Fruit fly (Drosophila melanogaster): Measurements from ENCODE around the gene pum.
A peak's percentile ranks its signal among the peaks of the same experiment; 100 is the strongest.

The pum gene

dm6 chr3R:9055119-9056105 is 182.1 kb downstream of the pum start (continued):
- peak; percentile 33 for TF ChIP-seq CG12236 (GFP tag; optimal IDR thresholded peaks at IDR 0.05)
- TF ChIP-seq amos (GFP tag; IDR thresholded peaks at IDR 0.05; ENCODE audit: partially characterized antibody), result no peak
- TF ChIP-seq CG13624 (GFP tag; optimal IDR thresholded peaks at IDR 0.05), result peak; percentile 93
- TF ChIP-seq sr (GFP tag; IDR thresholded peaks at IDR 0.05), result no peak
- TF ChIP-seq slbo (GFP tag; IDR thresholded peaks at IDR 0.05), result no peak
- TF ChIP-seq fd102C (GFP tag; optimal IDR thresholded peaks at IDR 0.05), result no peak
- TF ChIP-seq jing (GFP tag; optimal IDR thresholded peaks at IDR 0.05), result peak; percentile 78
- TF ChIP-seq CG7372 (GFP tag; IDR thresholded peaks at IDR 0.05), result no peak
- TF ChIP-seq gt (GFP tag; IDR thresholded peaks at IDR 0.05), result no peak
- no peak for TF ChIP-seq CG34422 (GFP tag; IDR thresholded peaks at IDR 0.05)
- peak; percentile 98 for TF ChIP-seq CG7839 (tag; optimal IDR thresholded peaks at IDR 0.05)
- TF ChIP-seq CTCF (GFP tag; optimal IDR thresholded peaks at IDR 0.05), result peak; percentile 63
- peak; percentile 91 for TF ChIP-seq Spps (tag; optimal IDR thresholded peaks at IDR 0.05)
- peak; percentile 74 for TF ChIP-seq mam (GFP tag; optimal IDR thresholded peaks at IDR 0.05)
- TF ChIP-seq p53 (GFP tag; optimal IDR thresholded peaks at IDR 0.05), result peak; percentile 38
- TF ChIP-seq CG4328 (GFP tag; optimal IDR thresholded peaks at IDR 0.05), result peak; percentile 86
- TF ChIP-seq ttk (GFP tag; IDR thresholded peaks at IDR 0.05), result no peak
- TF ChIP-seq Poxn (GFP tag; IDR thresholded peaks at IDR 0.05), result no peak
- TF ChIP-seq Hr3 (GFP tag; optimal IDR thresholded peaks at IDR 0.05), result peak; percentile 88
- peak; percentile 70 for TF ChIP-seq Vsx1 (GFP tag; optimal IDR thresholded peaks at IDR 0.05)
- peak; percentile 96 for TF ChIP-seq lbe (GFP tag; optimal IDR thresholded peaks at IDR 0.05)
- no peak for TF ChIP-seq Atf6 (GFP tag; IDR thresholded peaks at IDR 0.05)
- TF ChIP-seq CG34376 (GFP tag; optimal IDR thresholded peaks at IDR 0.05), result peak; percentile 85
- peak; percentile 10 for TF ChIP-seq Atf3 (GFP tag; optimal IDR thresholded peaks at IDR 0.05)
- no peak for TF ChIP-seq sob (GFP tag; IDR thresholded peaks at IDR 0.05)
- peak; percentile 87 for TF ChIP-seq Dad (GFP tag; optimal IDR thresholded peaks at IDR 0.05)
- peak; percentile 77 to 92 for TF ChIP-seq Pdp1 (GFP tag; optimal IDR thresholded peaks at IDR 0.05)
- TF ChIP-seq CG34224 (GFP tag; IDR thresholded peaks at IDR 0.05; ENCODE audit: partially characterized antibody), result no peak
- TF ChIP-seq CG8478 (optimal IDR thresholded peaks at IDR 0.05), result no peak
- TF ChIP-seq CG31388 (GFP tag; optimal IDR thresholded peaks at IDR 0.05), result peak; percentile 82
- TF ChIP-seq CG2129 (GFP tag; IDR thresholded peaks at IDR 0.05; ENCODE audit: partially characterized antibody), result no peak
- TF ChIP-seq tgo (GFP tag; IDR thresholded peaks at IDR 0.05), result no peak
- no peak for TF ChIP-seq hb (GFP tag; IDR thresholded peaks at IDR 0.05; ENCODE audit: partially characterized antibody)
- TF ChIP-seq CG1233 (GFP tag; optimal IDR thresholded peaks at IDR 0.05), result peak; percentile 91
- TF ChIP-seq dmrt99B (tag; optimal IDR thresholded peaks at IDR 0.05), result peak; percentile 97
- TF ChIP-seq zen (tag; optimal IDR thresholded peaks at IDR 0.05), result peak; percentile 87
- TF ChIP-seq pzg (GFP tag; optimal IDR thresholded peaks at IDR 0.05), result no peak
- no peak for TF ChIP-seq CG10321 (GFP tag; IDR thresholded peaks at IDR 0.05)
- TF ChIP-seq CG6765 (GFP tag; optimal IDR thresholded peaks at IDR 0.05), result peak; percentile 89
- TF ChIP-seq CG7963 (GFP tag; IDR thresholded peaks at IDR 0.05; ENCODE audit: partially characterized antibody), result no peak
- peak; percentile 90 for TF ChIP-seq CG15011 (GFP tag; optimal IDR thresholded peaks at IDR 0.05)
- TF ChIP-seq bigmax (GFP tag; optimal IDR thresholded peaks at IDR 0.05), result no peak
- no peak for TF ChIP-seq Hr39 (optimal IDR thresholded peaks at IDR 0.05)
- no peak for TF ChIP-seq chinmo (GFP tag; IDR thresholded peaks at IDR 0.05; ENCODE audit: partially characterized antibody)
- TF ChIP-seq Aef1 (GFP tag; IDR thresholded peaks at IDR 0.05), result no peak
- TF ChIP-seq dimm (GFP tag; IDR thresholded peaks at IDR 0.05), result no peak
- peak; percentile 83 for TF ChIP-seq CG16815 (GFP tag; optimal IDR thresholded peaks at IDR 0.05)
- TF ChIP-seq NC2α (GFP tag; optimal IDR thresholded peaks at IDR 0.05), result peak; percentile 46
- peak; percentile 96 for TF ChIP-seq Fer1 (GFP tag; optimal IDR thresholded peaks at IDR 0.05)
- peak; percentile 92 for TF ChIP-seq CG30403 (GFP tag; optimal IDR thresholded peaks at IDR 0.05)
